Fruit fly (Drosophila melanogaster) whole organism, embryonic: ENCODE measurements around the gene CG33784.

Source experiments
- Abd-B ChIP-seq: fragments of 200-800 bp; sonication (Bioruptor generic); optimal IDR thresholded peaks from 2 replicates; lab custom pipeline; 2018; ENCODE audit warnings: missing biosample characterization, mild to moderate bottlenecking, missing genetic modification characterization, moderate library complexity
- Adf1 ChIP-seq: fragments of 200-800 bp; sonication (Bioruptor generic); IDR thresholded peaks from 2 replicates; pipeline ENCODE4 v1.3.6; 2022; ENCODE audit warnings: missing biosample characterization, missing genetic modification characterization
- CG10959 ChIP-seq: fragments of 200-800 bp; sonication (Bioruptor generic); IDR thresholded peaks from 2 replicates; pipeline ENCODE4 v1.3.6; 2022; ENCODE audit warnings: missing biosample characterization, missing genetic modification characterization
- CG14441 ChIP-seq: fragments of 200-800 bp; sonication (Bioruptor generic); IDR thresholded peaks from 2 replicates; pipeline ENCODE4 v1.3.6; 2022; ENCODE audit warnings: missing biosample characterization, missing genetic modification characterization
- CG16815 ChIP-seq: fragments of 200-800 bp; sonication (Bioruptor generic); optimal IDR thresholded peaks from 3 replicates; lab custom pipeline; 2017; ENCODE audit warnings: missing biosample characterization, mild to moderate bottlenecking, missing genetic modification characterization
- CG16863 ChIP-seq: fragments of 200-800 bp; sonication (Bioruptor generic); optimal IDR thresholded peaks from 3 replicates; lab custom pipeline; 2016; ENCODE audit warnings: missing biosample characterization, missing genetic modification characterization
- CG17912 ChIP-seq: fragments of 200-800 bp; sonication (Bioruptor generic); optimal IDR thresholded peaks from 2 replicates; lab custom pipeline; 2018; ENCODE audit warnings: missing biosample characterization, mild to moderate bottlenecking, missing genetic modification characterization
- CG2120 ChIP-seq: fragments of 200-800 bp; sonication (Bioruptor generic); optimal IDR thresholded peaks from 3 replicates; lab custom pipeline; 2016; ENCODE audit warnings: missing biosample characterization, missing genetic modification characterization
- CG2712 ChIP-seq: fragments of 200-800 bp; optimal IDR thresholded peaks from 3 replicates; lab custom pipeline; 2019; ENCODE audit warnings: missing biosample characterization, mild to moderate bottlenecking, missing genetic modification characterization, moderate library complexity
- CG2889 ChIP-seq: fragments of 200-800 bp; sonication (Bioruptor generic); IDR thresholded peaks from 3 replicates; pipeline ENCODE4 v1.3.6; 2022; ENCODE audit warnings: missing biosample characterization, missing genetic modification characterization
- CG32772 ChIP-seq: fragments of 200-800 bp; sonication (Bioruptor generic); IDR thresholded peaks from 2 replicates; pipeline ENCODE4 v1.3.6; 2022; ENCODE audit warnings: missing biosample characterization, missing genetic modification characterization
- CG3726 ChIP-seq: fragments of 200-800 bp; sonication (Bioruptor generic); IDR thresholded peaks from 3 replicates; pipeline ENCODE4, ENCODE4 v1.3.6; 2022; ENCODE audit warnings: missing biosample characterization, missing genetic modification characterization
- CG3838 ChIP-seq: fragments of 200-800 bp; sonication (Bioruptor generic); optimal IDR thresholded peaks from 3 replicates; lab custom pipeline; 2016; ENCODE audit warnings: missing biosample characterization, missing genetic modification characterization
- CG4404 ChIP-seq: fragments of 200-800 bp; sonication (Bioruptor generic); IDR thresholded peaks from 2 replicates; pipeline ENCODE4 v1.3.6; 2022; ENCODE audit warnings: missing biosample characterization, missing genetic modification characterization
- CG4820 ChIP-seq: fragments of 200-800 bp; sonication (Bioruptor generic); optimal IDR thresholded peaks from 3 replicates; lab custom pipeline; 2016; ENCODE audit warnings: missing biosample characterization, missing genetic modification characterization
- CG5953 ChIP-seq: fragments of 200-800 bp; sonication (Bioruptor generic); IDR thresholded peaks from 2 replicates; pipeline ENCODE4 v1.3.6; 2022; ENCODE audit warnings: missing biosample characterization, missing genetic modification characterization
- CG6654 ChIP-seq: fragments of 200-800 bp; sonication (Bioruptor generic); optimal IDR thresholded peaks from 2 replicates; lab custom pipeline; 2017; ENCODE audit warnings: missing biosample characterization, mild to moderate bottlenecking, missing genetic modification characterization
- CG6683 ChIP-seq: fragments of 200-800 bp; sonication (Bioruptor generic); optimal IDR thresholded peaks from 2 replicates; lab custom pipeline; 2017; ENCODE audit warnings: missing biosample characterization, mild to moderate bottlenecking, missing genetic modification characterization, missing genetic modification reagents
- CG6813 ChIP-seq: fragments of 200-800 bp; sonication (Bioruptor generic); optimal IDR thresholded peaks from 2 replicates; lab custom pipeline; 2017; ENCODE audit warnings: missing biosample characterization, missing genetic modification characterization, mild to moderate bottlenecking, moderate library complexity, missing genetic modification reagents
- CG7372 ChIP-seq: fragments of 200-800 bp; sonication (Bioruptor generic); IDR thresholded peaks from 2 replicates; pipeline ENCODE4 v1.3.6; 2022; ENCODE audit warnings: missing biosample characterization, missing genetic modification characterization
- CG8388 ChIP-seq: fragments of 200-800 bp; sonication (Bioruptor generic); optimal IDR thresholded peaks from 2 replicates; lab custom pipeline; 2019; ENCODE audit warnings: missing biosample characterization, mild to moderate bottlenecking, missing genetic modification characterization, moderate library complexity
- CG8765 ChIP-seq: fragments of 200-800 bp; sonication (Bioruptor generic); IDR thresholded peaks from 2 replicates; pipeline ENCODE4 v1.3.6; 2022; ENCODE audit warnings: missing biosample characterization, missing genetic modification characterization
- CG9437 ChIP-seq: fragments of 200-800 bp; sonication (Bioruptor generic); optimal IDR thresholded peaks from 2 replicates; lab custom pipeline; 2018; ENCODE audit warnings: missing biosample characterization, mild to moderate bottlenecking, missing genetic modification characterization
- CrebB ChIP-seq: fragments of 200-800 bp; sonication (Bioruptor generic); optimal IDR thresholded peaks from 3 replicates; lab custom pipeline; 2018; ENCODE audit warnings: missing biosample characterization, mild to moderate bottlenecking, missing genetic modification characterization
- Doc2 ChIP-seq: fragments of 200-800 bp; sonication (Bioruptor generic); IDR thresholded peaks from 2 replicates; pipeline ENCODE4 v1.3.6; 2022; ENCODE audit warnings: missing biosample characterization, missing genetic modification characterization
- Dref ChIP-seq: fragments of 200-800 bp; sonication (Bioruptor generic); IDR thresholded peaks from 2 replicates; pipeline ENCODE4 v1.3.6; 2022; ENCODE audit warnings: missing biosample characterization, missing genetic modification characterization
- Drgx ChIP-seq: fragments of 200-800 bp; sonication (Bioruptor generic); IDR thresholded peaks from 2 replicates; pipeline ENCODE4 v1.3.6; 2022; ENCODE audit warnings: missing biosample characterization, missing genetic modification characterization
- ERR ChIP-seq: fragments of 200-800 bp; sonication (Bioruptor generic); optimal IDR thresholded peaks from 2 replicates; lab custom pipeline; 2016; ENCODE audit warnings: missing biosample characterization, missing genetic modification characterization
- Fer2 ChIP-seq: fragments of 200-800 bp; sonication (Bioruptor generic); optimal IDR thresholded peaks from 2 replicates; lab custom pipeline; 2018; ENCODE audit warnings: missing biosample characterization, mild to moderate bottlenecking, missing genetic modification characterization, moderate library complexity
- HmgD ChIP-seq: fragments of 200-800 bp; sonication (Bioruptor generic); optimal IDR thresholded peaks from 3 replicates; lab custom pipeline; 2016; ENCODE audit warnings: missing biosample characterization, missing genetic modification characterization
- Jarid2 ChIP-seq: fragments of 200-800 bp; sonication (Bioruptor generic); optimal IDR thresholded peaks from 3 replicates; lab custom pipeline; 2017; ENCODE audit warnings: mild to moderate bottlenecking, missing biosample characterization, missing genetic modification reagents, missing genetic modification characterization
- Nf-YC ChIP-seq: fragments of 200-800 bp; optimal IDR thresholded peaks from 3 replicates; lab custom pipeline; 2019; ENCODE audit warnings: missing biosample characterization, mild to moderate bottlenecking, missing genetic modification characterization, moderate library complexity
- Sox102F ChIP-seq: fragments of 200-800 bp; sonication (Bioruptor generic); optimal IDR thresholded peaks from 2 replicates; lab custom pipeline; 2018; ENCODE audit warnings: missing biosample characterization, mild to moderate bottlenecking, missing genetic modification characterization, moderate library complexity
- az2 ChIP-seq: fragments of 200-800 bp; sonication (Bioruptor generic); optimal IDR thresholded peaks from 3 replicates; lab custom pipeline; 2016; ENCODE audit warnings: missing biosample characterization, missing genetic modification characterization
- btn ChIP-seq: fragments of 200-800 bp; sonication (Bioruptor generic); optimal IDR thresholded peaks from 2 replicates; lab custom pipeline; 2016; ENCODE audit warnings: missing biosample characterization, missing genetic modification characterization
- corto ChIP-seq: fragments of 200-800 bp; sonication (Bioruptor generic); optimal IDR thresholded peaks from 2 replicates; lab custom pipeline; 2016; ENCODE audit warnings: missing biosample characterization, mild to moderate bottlenecking, missing genetic modification characterization, moderate library complexity
- danr ChIP-seq: fragments of 200-800 bp; sonication (Bioruptor generic); IDR thresholded peaks from 2 replicates; pipeline ENCODE4 v1.3.6; 2022; ENCODE audit warnings: missing biosample characterization, missing genetic modification characterization
- dmrt11E ChIP-seq: fragments of 200-800 bp; sonication (Bioruptor generic); optimal IDR thresholded peaks from 3 replicates; lab custom pipeline; 2018; ENCODE audit warnings: missing biosample characterization, mild to moderate bottlenecking, missing genetic modification characterization, moderate library complexity
- eyg ChIP-seq: fragments of 200-800 bp; sonication (Bioruptor generic); optimal IDR thresholded peaks from 3 replicates; lab custom pipeline; 2016; ENCODE audit warnings: missing biosample characterization, missing genetic modification characterization
- jigr1 ChIP-seq: fragments of 200-800 bp; sonication (Bioruptor generic); IDR thresholded peaks from 3 replicates; pipeline ENCODE4 v1.3.6; 2022; ENCODE audit warnings: missing biosample characterization, missing genetic modification characterization
- nerfin-2 ChIP-seq: fragments of 200-800 bp; sonication (Bioruptor generic); IDR thresholded peaks from 2 replicates; pipeline ENCODE4 v1.3.6; 2022; ENCODE audit warnings: missing biosample characterization, missing genetic modification characterization; ENCODE audit not compliant: partially characterized antibody
- org-1 ChIP-seq: fragments of 200-800 bp; sonication (Bioruptor generic); optimal IDR thresholded peaks from 2 replicates; lab custom pipeline; 2017; ENCODE audit warnings: missing biosample characterization, missing genetic modification characterization
- pnt ChIP-seq: fragments of 200-800 bp; sonication (Bioruptor generic); optimal IDR thresholded peaks from 3 replicates; lab custom pipeline; 2016; ENCODE audit warnings: missing biosample characterization, missing genetic modification characterization
- psq ChIP-seq: fragments of 200-800 bp; sonication (Bioruptor generic); optimal IDR thresholded peaks from 2 replicates; lab custom pipeline; 2017; ENCODE audit warnings: missing biosample characterization, missing genetic modification characterization
- scrt ChIP-seq: fragments of 200-800 bp; sonication (Bioruptor generic); optimal IDR thresholded peaks from 2 replicates; lab custom pipeline; 2018; ENCODE audit warnings: missing biosample characterization, mild to moderate bottlenecking, missing genetic modification characterization, moderate library complexity
- slbo ChIP-seq: fragments of 200-800 bp; sonication (Bioruptor generic); IDR thresholded peaks from 2 replicates; pipeline ENCODE4 v1.3.6; 2022; ENCODE audit warnings: missing biosample characterization, missing genetic modification characterization
- so ChIP-seq: fragments of 200-800 bp; sonication (Bioruptor generic); IDR thresholded peaks from 3 replicates; pipeline ENCODE4 v1.3.6; 2022; ENCODE audit warnings: missing biosample characterization, missing genetic modification characterization
- trh ChIP-seq: fragments of 200-800 bp; sonication (Bioruptor generic); optimal IDR thresholded peaks from 2 replicates; lab custom pipeline; 2016; ENCODE audit warnings: missing biosample characterization, missing genetic modification characterization
- usp ChIP-seq: fragments of >200 bp; optimal IDR thresholded peaks from 2 replicates; lab custom pipeline; 2017; ENCODE audit warnings: missing biosample characterization, missing genetic modification characterization
- vvl ChIP-seq: fragments of 200-800 bp; sonication (Bioruptor generic); IDR thresholded peaks from 2 replicates; pipeline ENCODE4 v1.3.6; 2022; ENCODE audit warnings: missing biosample characterization, missing genetic modification characterization

CG33784 gene

DNA sequence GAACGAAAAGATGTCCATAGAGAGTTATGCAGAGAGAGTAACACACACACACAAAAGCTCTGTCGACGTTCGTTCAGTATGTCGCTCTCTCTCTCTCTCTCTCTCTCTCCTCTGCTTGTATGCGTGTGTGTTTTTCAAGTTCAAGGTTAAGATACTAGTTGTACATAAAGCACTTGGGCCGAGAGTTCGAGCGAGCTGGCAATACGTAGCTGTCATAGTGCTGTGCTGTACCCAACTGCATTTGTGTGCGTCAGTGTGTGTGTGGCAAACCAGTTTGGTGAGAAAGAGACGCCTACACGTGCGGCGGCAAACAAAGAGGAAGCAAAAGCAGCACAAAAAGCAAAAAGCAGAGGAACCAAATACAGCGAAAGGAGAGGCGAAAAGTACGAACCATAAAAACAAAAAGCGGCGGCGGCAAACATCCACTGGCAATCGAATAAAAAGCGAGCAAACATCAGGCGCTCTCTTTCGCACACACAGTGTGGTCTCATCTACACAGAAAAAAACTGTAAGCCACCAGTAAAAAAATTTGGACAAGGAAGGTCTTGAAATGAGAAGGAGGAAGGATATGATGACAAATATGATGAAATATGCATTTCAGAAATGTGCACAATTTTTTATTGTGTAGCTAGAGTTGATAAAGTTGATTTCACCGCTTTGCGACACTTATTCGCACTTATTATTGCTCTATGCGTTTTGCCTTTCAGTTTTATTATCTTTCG is 19.7 kb downstream of the CG33784 start (continued):
- TF ChIP-seq org-1 (GFP tag; lab: Kevin White, UChicago), result peak; percentile 64
- no peak for TF ChIP-seq Fer2 (tag; lab: Kevin White, UChicago)
- peak; percentile 82 for TF ChIP-seq Adf1 (GFP tag; lab: Robert Waterston, UW)
- TF ChIP-seq CG3838 (GFP tag; lab: Kevin White, UChicago), result no peak
- peak; percentile 55 for TF ChIP-seq CG16863 (GFP tag; lab: Kevin White, UChicago)
- no peak for TF ChIP-seq CG17912
- TF ChIP-seq CG5953 (GFP tag; lab: Robert Waterston, UW), result peak; percentile 61; the same call in 1 of the 2 replicates
- 0 out of 3 replicates have a peak, but pooled peaks have one; percentile 50 for TF ChIP-seq CG3726 (GFP tag; lab: Robert Waterston, UW)
- peak; percentile 45 for TF ChIP-seq CG2712 (tag; lab: Kevin White, UChicago)
- TF ChIP-seq slbo (GFP tag; lab: Robert Waterston, UW), result peak; percentile 88
- peak; percentile 61 for TF ChIP-seq Abd-B (GFP tag; lab: Kevin White, UChicago)
- TF ChIP-seq CG16815 (GFP tag; lab: Kevin White, UChicago), result peak; percentile 56
- TF ChIP-seq Sox102F (GFP tag; lab: Kevin White, UChicago), result peak; percentile 68
- TF ChIP-seq CG2120 (GFP tag; lab: Kevin White, UChicago), result peak; percentile 85
- TF ChIP-seq CG10959 (GFP tag; lab: Robert Waterston, UW), result no peak
- no peak for TF ChIP-seq CG6813
- TF ChIP-seq dmrt11E (tag; lab: Kevin White, UChicago), result peak; percentile 19
- TF ChIP-seq usp, result no peak
- TF ChIP-seq corto (GFP tag; lab: Kevin White, UChicago), result peak; percentile 69
- peak; percentile 28 for TF ChIP-seq HmgD
- peak; percentile 80 for TF ChIP-seq CG14441 (GFP tag; lab: Robert Waterston, UW)
- peak; percentile 68 for TF ChIP-seq Nf-YC (tag; lab: Kevin White, UChicago)
- TF ChIP-seq trh (GFP tag; lab: Kevin White, UChicago), result peak; percentile 38
- no peak for TF ChIP-seq CrebB (tag; lab: Kevin White, UChicago)
- TF ChIP-seq btn (GFP tag; lab: Kevin White, UChicago), result peak; percentile 21
- TF ChIP-seq CG8388 (GFP tag; lab: Kevin White, UChicago), result peak; percentile 37
- no peak for TF ChIP-seq CG9437
- TF ChIP-seq Doc2 (GFP tag; lab: Robert Waterston, UW), result no peak
- peak; percentile 53 for TF ChIP-seq CG4820 (GFP tag; lab: Kevin White, UChicago)
- TF ChIP-seq Drgx (GFP tag; lab: Robert Waterston, UW), result peak; percentile 88
- peak; percentile 1 for TF ChIP-seq eyg (GFP tag; lab: Kevin White, UChicago)
- TF ChIP-seq Jarid2 (GFP tag; lab: Kevin White, UChicago), result no peak
- TF ChIP-seq CG6654, result peak; percentile 6
- TF ChIP-seq danr (GFP tag; lab: Robert Waterston, UW), result 0 out of 2 replicates have a peak, but pooled peaks have one; percentile 9
- peak; percentile 61; the same call in 1 of the 2 replicates for TF ChIP-seq CG32772 (GFP tag; lab: Robert Waterston, UW)
- TF ChIP-seq so (GFP tag; lab: Robert Waterston, UW), result 0 out of 3 replicates have a peak, but pooled peaks have one; percentile 61
- no peak for TF ChIP-seq jigr1 (GFP tag; lab: Robert Waterston, UW)
- no peak for TF ChIP-seq Dref
- peak; percentile 57; the same call in 1 of the 2 replicates for TF ChIP-seq CG8765 (GFP tag; lab: Robert Waterston, UW)
- peak; percentile 55; the same call in 1 of the 3 replicates for TF ChIP-seq CG2889
- TF ChIP-seq scrt (GFP tag; lab: Kevin White, UChicago), result peak; percentile 24
- TF ChIP-seq psq (GFP tag; lab: Kevin White, UChicago), result peak; percentile 80
- TF ChIP-seq nerfin-2 (GFP tag; lab: Robert Waterston, UW), result peak; percentile 56
- TF ChIP-seq CG4404, result peak; percentile 28; the same call in 1 of the 2 replicates
- peak; percentile 78 for TF ChIP-seq vvl
- peak; percentile 50 for TF ChIP-seq ERR
- TF ChIP-seq CG6683 (GFP tag; lab: Kevin White, UChicago), result peak; percentile 3
- TF ChIP-seq pnt (GFP tag; lab: Kevin White, UChicago), result peak; percentile 66
- peak; percentile 45; the same call in 1 of the 2 replicates for TF ChIP-seq CG7372 (GFP tag; lab: Robert Waterston, UW)
- TF ChIP-seq az2, result peak; percentile 68
